Fruit fly (Drosophila melanogaster) whole organism, pupa: ENCODE data around the gene CG34174.

Source experiments
- CG15710 ChIP-seq: fragments of 200-800 bp; sonication (Bioruptor generic); optimal IDR thresholded peaks from 2 replicates; lab custom pipeline; 2018; ENCODE audit warnings: missing biosample characterization, mild to moderate bottlenecking, missing genetic modification characterization, moderate library complexity
- CG17806 ChIP-seq: fragments of 200-800 bp; sonication (Bioruptor generic); optimal IDR thresholded peaks from 2 replicates; lab custom pipeline; 2018; ENCODE audit warnings: missing biosample characterization, mild to moderate bottlenecking, missing genetic modification characterization, moderate library complexity

DNA sequence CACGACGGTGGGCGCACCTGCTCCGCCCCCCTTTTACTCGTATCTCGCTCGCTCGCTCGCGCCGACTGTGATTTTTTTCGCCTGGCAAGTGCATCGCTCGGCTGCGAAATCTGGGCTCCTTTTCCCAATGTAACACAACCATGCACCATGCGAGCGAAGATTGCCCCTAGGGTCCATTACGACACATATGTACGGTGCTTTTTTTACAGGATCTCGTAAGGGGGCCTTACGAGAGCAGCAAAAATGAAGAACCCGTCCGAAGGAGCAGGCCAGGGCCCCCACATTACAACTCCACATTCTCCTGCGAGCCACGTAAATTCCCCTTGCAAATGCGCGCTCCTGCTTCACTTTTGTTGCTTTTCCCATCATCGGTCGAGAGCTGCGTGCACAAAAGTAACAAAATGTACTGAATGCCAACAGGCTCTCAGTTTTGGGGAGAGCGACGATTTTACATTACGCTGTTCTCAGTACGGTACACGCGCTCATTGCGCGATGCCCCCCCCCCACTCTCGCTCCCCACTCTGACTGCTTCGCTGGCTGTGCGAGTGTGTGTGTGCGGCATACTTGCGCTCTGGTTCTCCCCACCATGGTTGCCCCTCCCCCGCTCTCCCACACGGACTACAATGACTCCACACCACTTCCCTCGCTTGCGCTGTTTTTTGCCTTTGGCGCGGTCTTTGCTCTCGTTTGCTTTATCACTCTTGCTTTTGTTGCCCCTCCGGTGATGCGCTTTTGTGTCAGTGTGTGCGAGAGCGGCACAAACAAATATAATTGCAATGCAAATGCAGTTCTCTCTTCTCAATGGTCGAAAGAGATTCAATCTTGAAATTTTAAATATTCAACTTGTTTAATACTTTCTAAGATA, 11.0 kb upstream of the CG34174 start:
- TF ChIP-seq CG15710 (no peak), CG17806 (tag; lab: Kevin White, UChicago) (no peak)
